Worm (Caenorhabditis elegans) whole organism, L4 larva: ENCODE results near the gene Y38H8A.7.
A peak's percentile ranks its signal among the peaks of the same experiment; 100 is the strongest.

Experiments
- T26A8.4 ChIP-seq: fragments of 200-800 bp; sonication (Bioruptor generic); IDR thresholded peaks from 2 replicates; pipeline ENCODE4 v1.3.6; 2022; ENCODE audit warnings: missing genetic modification characterization, missing compliant biosample characterization
- ZK546.5 ChIP-seq, 2 experiments: sonication (generic microtip); optimal IDR thresholded peaks; 2 replicates each; lab custom pipeline; 2017; ENCODE audit warnings: missing biosample characterization in 2 of 2, missing genetic modification characterization in 2 of 2
- arid-1 ChIP-seq: fragments of 200-800 bp; sonication (Bioruptor generic); conservative IDR thresholded peaks from 2 replicates; pipeline ENCODE4 v1.3.6; 2022; ENCODE audit warnings: missing genetic modification reagents, missing genetic modification characterization, missing compliant biosample characterization
- attf-4 ChIP-seq: sonication (generic microtip); optimal IDR thresholded peaks from 3 replicates; lab custom pipeline; 2017; ENCODE audit warnings: missing biosample characterization, missing genetic modification characterization
- ceh-28 ChIP-seq: fragments of 150-350 bp; optimal IDR thresholded peaks from 2 replicates; lab custom pipeline; 2014; ENCODE audit warnings: missing biosample characterization, missing genetic modification reagents, missing genetic modification characterization
- ceh-82 ChIP-seq: sonication (generic microtip); optimal IDR thresholded peaks from 2 replicates; lab custom pipeline; 2017; ENCODE audit warnings: missing biosample characterization, missing genetic modification characterization
- cey-2 ChIP-seq: sonication (generic microtip); optimal IDR thresholded peaks from 3 replicates; lab custom pipeline; 2017; ENCODE audit warnings: missing genetic modification characterization, mild to moderate bottlenecking, missing compliant biosample characterization, antibody characterized with exemption, borderline replicate concordance; ENCODE audit not compliant: insufficient read depth
- daf-19 ChIP-seq: fragments of 200-800 bp; sonication (Bioruptor generic); conservative IDR thresholded peaks from 2 replicates; pipeline ENCODE4 v1.3.6; 2022; ENCODE audit warnings: missing genetic modification characterization, missing compliant biosample characterization
- dmd-6 ChIP-seq: fragments of 200-800 bp; sonication (Bioruptor generic); IDR thresholded peaks from 2 replicates; pipeline ENCODE4 v1.3.6; 2022; ENCODE audit warnings: missing genetic modification reagents, missing genetic modification characterization, missing compliant biosample characterization
- dmd-8 ChIP-seq: fragments of 200-800 bp; sonication (Bioruptor generic); IDR thresholded peaks from 2 replicates; pipeline ENCODE4 v1.3.6; 2022; ENCODE audit warnings: missing genetic modification characterization, missing compliant biosample characterization
- dpl-1 ChIP-seq: fragments of 150-350 bp; optimal IDR thresholded peaks from 2 replicates; lab custom pipeline; 2014; ENCODE audit warnings: missing biosample characterization, missing genetic modification reagents, missing genetic modification characterization
- fkh-10 ChIP-seq: fragments of 150-350 bp; optimal IDR thresholded peaks from 2 replicates; lab custom pipeline; 2014; ENCODE audit warnings: missing biosample characterization, missing genetic modification reagents, missing genetic modification characterization
- fos-1 ChIP-seq: fragments of 150-350 bp; optimal IDR thresholded peaks from 2 replicates; lab custom pipeline; 2014; ENCODE audit warnings: missing biosample characterization, missing genetic modification characterization
- hif-1 ChIP-seq, 2 experiments: sonication (generic microtip); optimal IDR thresholded peaks; 2 replicates each; lab custom pipeline; 2016 to 2017; ENCODE audit warnings: missing compliant biosample characterization in 2 of 2, missing genetic modification characterization in 2 of 2, missing genetic modification reagents in 2 of 2, missing genotype in 2 of 2, mild to moderate bottlenecking in 1 of 2
- lim-7 ChIP-seq: fragments of 200-800 bp; sonication (Bioruptor generic); IDR thresholded peaks from 2 replicates; pipeline ENCODE4 v1.3.6; 2022; ENCODE audit warnings: missing genetic modification characterization, missing compliant biosample characterization
- lin-38 ChIP-seq: fragments of 200-800 bp; sonication (Bioruptor generic); IDR thresholded peaks from 2 replicates; pipeline ENCODE4 v1.3.6; 2022; ENCODE audit warnings: missing genetic modification reagents, missing genetic modification characterization, missing compliant biosample characterization
- lir-3 ChIP-seq: sonication (generic microtip); optimal IDR thresholded peaks from 2 replicates; lab custom pipeline; 2016; ENCODE audit warnings: mild to moderate bottlenecking, missing genetic modification characterization, missing compliant biosample characterization
- madf-9 ChIP-seq: fragments of 200-800 bp; sonication (Bioruptor generic); conservative IDR thresholded peaks from 2 replicates; pipeline ENCODE4 v1.3.6; 2022; ENCODE audit warnings: missing genetic modification reagents, missing genetic modification characterization, missing compliant biosample characterization
- mes-2 ChIP-seq: sonication (generic microtip); optimal IDR thresholded peaks from 2 replicates; lab custom pipeline; 2016; ENCODE audit warnings: missing genotype, mild to moderate bottlenecking, missing genetic modification characterization, missing compliant biosample characterization; ENCODE audit not compliant: poor library complexity, severe bottlenecking
- mxl-3 ChIP-seq: fragments of 200-800 bp; sonication (Bioruptor generic); optimal IDR thresholded peaks from 2 replicates; lab custom pipeline; 2018; ENCODE audit warnings: mild to moderate bottlenecking, missing genetic modification characterization, missing compliant biosample characterization
- nhr-237 ChIP-seq: sonication (generic microtip); optimal IDR thresholded peaks from 2 replicates; lab custom pipeline; 2017; ENCODE audit warnings: missing biosample characterization, missing genetic modification characterization
- nhr-48 ChIP-seq: sonication (generic microtip); optimal IDR thresholded peaks from 2 replicates; lab custom pipeline; 2016; ENCODE audit warnings: mild to moderate bottlenecking, missing genetic modification characterization, missing compliant biosample characterization
- nhr-6 ChIP-seq: fragments of 150-350 bp; optimal IDR thresholded peaks from 2 replicates; lab custom pipeline; 2014; ENCODE audit warnings: missing biosample characterization, missing genetic modification characterization
- nhr-77 ChIP-seq: fragments of 150-350 bp; optimal IDR thresholded peaks from 2 replicates; lab custom pipeline; 2014; ENCODE audit warnings: missing biosample characterization, missing genetic modification characterization
- pha-4 ChIP-seq, 2 experiments: fragments of 150-350 bp in 1 of 2; fragments of 200-800 bp in 1 of 2; sonication (Bioruptor generic) in 1 of 2; IDR thresholded peaks in 1 of 2; optimal IDR thresholded peaks in 1 of 2; 2 replicates each; pipeline versions ENCODE4 v1.3.6 to Lab custom; 2014 to 2022; ENCODE audit warnings: missing genetic modification characterization in 2 of 2, missing genetic modification reagents in 2 of 2, missing biosample characterization in 1 of 2, missing compliant biosample characterization in 1 of 2
- php-3 ChIP-seq: fragments of 200-800 bp; sonication (Bioruptor generic); IDR thresholded peaks from 2 replicates; pipeline ENCODE4 v1.3.6; 2022; ENCODE audit warnings: missing genetic modification reagents, missing genetic modification characterization, missing compliant biosample characterization
- saeg-2 ChIP-seq: fragments of 200-800 bp; sonication (Bioruptor generic); IDR thresholded peaks from 2 replicates; pipeline ENCODE4 v1.3.6; 2022; ENCODE audit warnings: missing genetic modification reagents, missing genetic modification characterization, missing compliant biosample characterization
- snpc-1.2 ChIP-seq: fragments of 200-800 bp; sonication (Bioruptor generic); IDR thresholded peaks from 2 replicates; pipeline ENCODE4 v1.3.6; 2022; ENCODE audit warnings: missing genetic modification reagents, missing genetic modification characterization, missing compliant biosample characterization
- spr-1 ChIP-seq: sonication (generic microtip); optimal IDR thresholded peaks from 2 replicates; lab custom pipeline; 2016; ENCODE audit warnings: mild to moderate bottlenecking, missing genetic modification characterization, missing compliant biosample characterization
- spr-3 ChIP-seq: fragments of 200-800 bp; sonication (Bioruptor generic); optimal IDR thresholded peaks from 2 replicates; lab custom pipeline; 2018; ENCODE audit warnings: mild to moderate bottlenecking, missing genetic modification characterization, missing compliant biosample characterization
- unc-62 ChIP-seq, 3 experiments: fragments of 150-350 bp in 1 of 3; sonication (generic microtip); optimal IDR thresholded peaks in 2 of 3; peaks in 1 of 3; 1 replicate in 1 of 3; 2 replicates in 2 of 3; lab custom pipeline; 2014 to 2017; ENCODE audit warnings: missing biosample characterization in 3 of 3, missing genetic modification characterization in 3 of 3, missing genetic modification reagents in 3 of 3, missing genotype in 1 of 3
- zag-1 ChIP-seq: fragments of 150-350 bp; optimal IDR thresholded peaks from 2 replicates; lab custom pipeline; 2014; ENCODE audit warnings: missing biosample characterization, missing genetic modification characterization
- zfp-3 ChIP-seq: fragments of 200-800 bp; sonication (Bioruptor generic); conservative IDR thresholded peaks from 2 replicates; pipeline ENCODE4 v1.3.6; 2022; ENCODE audit warnings: missing genetic modification reagents, missing genetic modification characterization, missing compliant biosample characterization
- zip-11 ChIP-seq: fragments of 200-800 bp; sonication (Bioruptor generic); IDR thresholded peaks from 2 replicates; pipeline ENCODE4 v1.3.6; 2022; ENCODE audit warnings: missing genetic modification characterization, missing compliant biosample characterization
- ztf-7 ChIP-seq: fragments of 150-350 bp; optimal IDR thresholded peaks from 2 replicates; lab custom pipeline; 2014; ENCODE audit warnings: missing biosample characterization, missing genetic modification characterization

The Y38H8A.7 gene

ce11 chrIV:13483596-13483995 lies 28.3 kb downstream of the Y38H8A.7 start:
- 0 out of 2 replicates have a peak, but pooled peaks have one; percentile 28 for TF ChIP-seq T26A8.4 (GFP tag; lab: Robert Waterston, UW)
- no peak for TF ChIP-seq fkh-10 (GFP tag; lab: Kevin White, UChicago)
- TF ChIP-seq spr-1 (tag; lab: Kevin White, UChicago): no peak
- TF ChIP-seq ZK546.5 (tag; optimal IDR thresholded peaks at IDR 0.05; lab: Kevin White, UChicago): no peak
- TF ChIP-seq lim-7 (GFP tag; lab: Robert Waterston, UW): no peak
- TF ChIP-seq nhr-6 (tag; lab: Kevin White, UChicago): no peak
- TF ChIP-seq nhr-77 (tag; lab: Kevin White, UChicago): no peak
- TF ChIP-seq mes-2: no peak
- TF ChIP-seq arid-1 (GFP tag; lab: Robert Waterston, UW): no peak
- no peak for TF ChIP-seq zfp-3 (GFP tag; lab: Robert Waterston, UW)
- TF ChIP-seq lir-3: no peak
- TF ChIP-seq madf-9 (GFP tag; lab: Robert Waterston, UW): no peak
- TF ChIP-seq zip-11 (GFP tag; lab: Robert Waterston, UW): no peak
- TF ChIP-seq zag-1: no peak
- peak in 1 of 2 experiments; percentile 79 for TF ChIP-seq unc-62 (GFP tag; optimal IDR thresholded peaks at IDR 0.05 in 1 of 2; lab: Kevin White, UChicago)
- no peak for TF ChIP-seq unc-62 (tag; optimal IDR thresholded peaks at IDR 0.05; lab: Kevin White, UChicago)
- no peak for TF ChIP-seq nhr-237

ce11 chrIV:13487019-13487418 lies 31.7 kb downstream of the Y38H8A.7 start:
- TF ChIP-seq hif-1 (tag; optimal IDR thresholded peaks at IDR 0.05; lab: Kevin White, UChicago) (peak in 1 of 2 experiments; percentile 71), lin-38 (GFP tag; lab: Robert Waterston, UW) (0 out of 2 replicates have a peak, but pooled peaks have one; percentile 29), dmd-6 (GFP tag; lab: Robert Waterston, UW) (0 out of 2 replicates have a peak, but pooled peaks have one; percentile 9), nhr-48 (tag; lab: Kevin White, UChicago) (no peak), mes-2 (peak; percentile 85)

- TF ChIP-seq daf-19 (GFP tag; lab: Robert Waterston, UW): no peak
- no peak for TF ChIP-seq ceh-82 (tag; lab: Kevin White, UChicago)
- TF ChIP-seq unc-62 (GFP tag; optimal IDR thresholded peaks at IDR 0.05 in 1 of 2; lab: Kevin White, UChicago): peak in 1 of 2 experiments; percentile 53
- TF ChIP-seq unc-62 (tag; optimal IDR thresholded peaks at IDR 0.05; lab: Kevin White, UChicago): no peak
- TF ChIP-seq dmd-6 (GFP tag; lab: Robert Waterston, UW): no peak
Measured at ce11 chrIV:13487596-13487995, 32.3 kb downstream of the Y38H8A.7 start.

ce11 chrIV:13492271-13492670 lies 37.0 kb downstream of the Y38H8A.7 start, which contains the start of gene Y45F10A.7:
Gene Y45F10A.7, plus strand, starts transcription at chrIV:13492571.
- TF ChIP-seq spr-3 (no peak), attf-4 (no peak), snpc-1.2 (GFP tag; lab: Robert Waterston, UW) (no peak), ceh-28 (tag; lab: Kevin White, UChicago) (no peak), mxl-3 (GFP tag; lab: Kevin White, UChicago) (no peak), dmd-8 (GFP tag; lab: Robert Waterston, UW) (no peak), cey-2 (tag; lab: Kevin White, UChicago) (no peak), fos-1 (tag; lab: Kevin White, UChicago) (no peak), nhr-48 (tag; lab: Kevin White, UChicago) (no peak), dpl-1 (no peak), saeg-2 (GFP tag; lab: Robert Waterston, UW) (no peak), arid-1 (GFP tag; lab: Robert Waterston, UW) (no peak), php-3 (no peak), nhr-77 (tag; lab: Kevin White, UChicago) (no peak), pha-4 (GFP tag; IDR thresholded peaks at IDR 0.05; lab: Robert Waterston, UW) (no peak), pha-4 (tag; optimal IDR thresholded peaks at IDR 0.05; lab: Kevin White, UChicago) (no peak), ztf-7 (no peak)
